Worm (Caenorhabditis elegans): ENCODE results near the gene ttr-23.
A peak's percentile ranks its signal among the peaks of the same experiment; 100 is the strongest.

DNA sequence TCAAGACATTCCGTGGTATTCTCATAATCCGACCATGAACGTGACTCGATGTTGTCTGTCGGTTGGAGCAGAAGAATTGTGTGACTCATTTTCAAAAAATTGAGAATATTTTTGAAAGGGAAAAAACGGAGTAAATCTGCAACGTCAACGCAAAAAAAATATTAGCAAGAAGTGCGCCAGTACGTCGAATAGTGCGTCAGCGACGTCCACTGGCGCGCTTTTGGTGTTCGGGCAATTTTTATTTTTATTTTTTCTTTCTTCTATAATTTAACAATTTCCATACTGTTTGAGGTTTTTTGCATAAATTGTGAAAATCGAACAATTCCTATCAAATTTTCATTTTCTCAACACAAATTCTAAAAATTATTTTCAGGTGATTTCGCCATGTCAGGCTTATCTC, 10.7 kb downstream of the ttr-23 start, which contains the start of the genes erh-1 and lpd-9:
- no peak for TF ChIP-seq ZK546.5 (tag; optimal IDR thresholded peaks at IDR 0.05)
- no peak for TF ChIP-seq nhr-76 (tag; optimal IDR thresholded peaks at IDR 0.05)
- TF ChIP-seq ama-1 (optimal IDR thresholded peaks at IDR 0.05): peak; percentile 27
- no peak for TF ChIP-seq ztf-11 (tag; optimal IDR thresholded peaks at IDR 0.05)
- no peak for TF ChIP-seq lin-39 (tag; optimal IDR thresholded peaks at IDR 0.05)
- TF ChIP-seq zag-1 (tag; optimal IDR thresholded peaks at IDR 0.05): no peak
- TF ChIP-seq ceh-9 (tag; optimal IDR thresholded peaks at IDR 0.05): no peak
- TF ChIP-seq unc-62 (GFP tag; optimal IDR thresholded peaks at IDR 0.05): no peak
